Worm (Caenorhabditis elegans) whole organism, early embryonic: ENCODE data around the gene C32A9.1.

Experiments used
- B0310.2 ChIP-seq: sonication (generic microtip); optimal IDR thresholded peaks from 2 replicates; lab custom pipeline; 2016; ENCODE audit warnings: mild to moderate bottlenecking, missing genetic modification characterization, missing compliant biosample characterization
- F13C5.2 ChIP-seq: sonication (generic microtip); optimal IDR thresholded peaks from 2 replicates; lab custom pipeline; 2017; ENCODE audit warnings: mild to moderate bottlenecking, missing genetic modification characterization, inconsistent platforms, missing compliant biosample characterization
- aly-1 ChIP-seq: sonication (generic microtip); optimal IDR thresholded peaks from 2 replicates; lab custom pipeline; 2016; ENCODE audit warnings: missing genetic modification characterization, missing compliant biosample characterization
- ama-1 ChIP-seq: fragments of 150-350 bp; optimal IDR thresholded peaks from 2 replicates; lab custom pipeline; 2014
- ceh-13 ChIP-seq: fragments of 200-800 bp; sonication (Bioruptor generic); optimal IDR thresholded peaks from 2 replicates; lab custom pipeline; 2018; ENCODE audit warnings: mild to moderate bottlenecking, missing genetic modification characterization, missing compliant biosample characterization
- ceh-36 ChIP-seq: sonication (generic microtip); optimal IDR thresholded peaks from 2 replicates; lab custom pipeline; 2016; ENCODE audit warnings: missing genetic modification characterization, inconsistent platforms, missing compliant biosample characterization
- ets-7 ChIP-seq: sonication (generic microtip); optimal IDR thresholded peaks from 2 replicates; lab custom pipeline; 2016; ENCODE audit warnings: missing genotype, missing genetic modification characterization, missing compliant biosample characterization
- flt-1 ChIP-seq: fragments of 200-800 bp; sonication (Bioruptor generic); IDR thresholded peaks from 2 replicates; pipeline ENCODE4 v1.3.6; 2022; ENCODE audit warnings: missing genetic modification characterization, missing compliant biosample characterization
- hmbx-1 ChIP-seq: sonication (generic microtip); optimal IDR thresholded peaks from 2 replicates; lab custom pipeline; 2016; ENCODE audit warnings: mild to moderate bottlenecking, missing genetic modification characterization, missing compliant biosample characterization
- hmg-4 ChIP-seq: fragments of 200-800 bp; sonication (Bioruptor generic); optimal IDR thresholded peaks from 2 replicates; lab custom pipeline; 2018; ENCODE audit warnings: mild to moderate bottlenecking, missing genetic modification characterization, missing compliant biosample characterization
- hnd-1 ChIP-seq: sonication (generic microtip); optimal IDR thresholded peaks from 2 replicates; lab custom pipeline; 2016; ENCODE audit warnings: missing genetic modification characterization, missing compliant biosample characterization
- pes-1 ChIP-seq: fragments of 200-800 bp; sonication (Bioruptor generic); IDR thresholded peaks from 2 replicates; pipeline ENCODE4 v1.3.6; 2022; ENCODE audit warnings: missing genetic modification reagents, missing genetic modification characterization, missing compliant biosample characterization
- scrt-1 ChIP-seq: fragments of 200-800 bp; sonication (Bioruptor generic); IDR thresholded peaks from 2 replicates; pipeline ENCODE4 v1.3.6; 2022; ENCODE audit warnings: missing genetic modification characterization, missing compliant biosample characterization
- sea-1 ChIP-seq: fragments of 200-800 bp; sonication (Bioruptor generic); conservative IDR thresholded peaks from 2 replicates; pipeline ENCODE4 v1.3.6; 2022; ENCODE audit warnings: missing genetic modification characterization, missing compliant biosample characterization
- tbx-11 ChIP-seq: fragments of 200-800 bp; sonication (Bioruptor generic); IDR thresholded peaks from 2 replicates; pipeline ENCODE4 v1.3.6; 2022; ENCODE audit warnings: missing genetic modification characterization, missing compliant biosample characterization
- tbx-37 ChIP-seq: fragments of 200-800 bp; sonication (Bioruptor generic); conservative IDR thresholded peaks from 2 replicates; pipeline ENCODE4 v1.3.6; 2022; ENCODE audit warnings: missing genetic modification reagents, missing genetic modification characterization, missing compliant biosample characterization
- tra-4 ChIP-seq: sonication (generic microtip); optimal IDR thresholded peaks from 2 replicates; lab custom pipeline; 2017; ENCODE audit warnings: missing genetic modification characterization, missing compliant biosample characterization

The C32A9.1 gene

ce11 chrX:10215429-10215828 is 44.5 kb downstream of the C32A9.1 start, which contains the start of gene F44A6.4:
Gene F44A6.4, minus strand, starts transcription at chrX:10215495.
- TF ChIP-seq pes-1 (GFP tag; lab: Robert Waterston, UW) (no peak), B0310.2 (tag; lab: Kevin White, UChicago) (no peak), flt-1 (GFP tag; lab: Robert Waterston, UW) (no peak), sea-1 (GFP tag; lab: Robert Waterston, UW) (no peak), tra-4 (no peak), ets-7 (tag; lab: Kevin White, UChicago) (no peak), hnd-1 (tag; lab: Kevin White, UChicago) (no peak), ceh-13 (GFP tag; lab: Kevin White, UChicago) (no peak), hmg-4 (GFP tag; lab: Kevin White, UChicago) (no peak), tbx-37 (GFP tag; lab: Robert Waterston, UW) (no peak), hmbx-1 (tag; lab: Kevin White, UChicago) (no peak), tbx-11 (no peak), aly-1 (tag; lab: Kevin White, UChicago) (no peak), ama-1 (lab: Kevin White, UChicago) (no peak), F13C5.2 (no peak), ceh-36 (tag; lab: Kevin White, UChicago) (no peak), scrt-1 (GFP tag; lab: Robert Waterston, UW) (no peak)

DNA sequence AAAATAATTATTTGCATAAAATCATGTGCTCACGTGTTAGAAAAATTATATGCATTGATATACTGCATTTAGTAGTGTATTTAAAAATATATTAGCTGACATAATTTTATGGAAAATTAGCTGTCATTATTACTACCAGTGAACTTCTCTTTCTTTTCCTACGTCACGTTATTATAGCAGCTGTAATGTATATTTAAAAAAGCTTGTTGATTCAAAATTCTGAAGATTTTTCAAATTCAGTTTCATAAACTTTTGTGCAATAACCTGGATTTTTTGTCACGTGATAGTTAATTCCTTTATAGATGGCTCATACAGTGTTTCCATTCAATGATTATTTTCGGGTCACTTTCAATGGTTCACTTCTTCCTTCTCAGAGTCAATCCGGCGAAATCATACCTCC is 47.5 kb downstream of the C32A9.1 start, which contains the start of gene F44A6.3:
Gene F44A6.3, plus strand, starts transcription at position 301 of the 400 bp plus-strand sequence.
- TF ChIP-seq sea-1 (GFP tag; lab: Robert Waterston, UW) (no peak), ama-1 (lab: Kevin White, UChicago) (no peak), aly-1 (tag; lab: Kevin White, UChicago) (no peak), tbx-11 (no peak)

ce11 chrX:10208481-10208880 is 51.5 kb downstream of the C32A9.1 start:
- TF ChIP-seq hnd-1 (tag; lab: Kevin White, UChicago) (no peak), tra-4 (no peak), scrt-1 (GFP tag; lab: Robert Waterston, UW) (no peak), hmg-4 (GFP tag; lab: Kevin White, UChicago) (no peak), B0310.2 (tag; lab: Kevin White, UChicago) (no peak), flt-1 (GFP tag; lab: Robert Waterston, UW) (no peak), aly-1 (tag; lab: Kevin White, UChicago) (no peak), tbx-11 (no peak), ceh-36 (tag; lab: Kevin White, UChicago) (no peak), hmbx-1 (tag; lab: Kevin White, UChicago) (no peak), sea-1 (GFP tag; lab: Robert Waterston, UW) (no peak), F13C5.2 (no peak), ceh-13 (GFP tag; lab: Kevin White, UChicago) (no peak), pes-1 (GFP tag; lab: Robert Waterston, UW) (no peak), tbx-37 (GFP tag; lab: Robert Waterston, UW) (no peak), ama-1 (lab: Kevin White, UChicago) (no peak), ets-7 (tag; lab: Kevin White, UChicago) (no peak)
